Fruit fly (Drosophila melanogaster) whole organism, embryonic: ENCODE data around the gene FucTA.

Experiments used
- Antp ChIP-seq: fragments of 200-800 bp; sonication (Bioruptor generic); optimal IDR thresholded peaks from 3 replicates; lab custom pipeline; 2016; ENCODE audit warnings: missing biosample characterization, missing genetic modification characterization
- BEAF-32 ChIP-seq: fragments of 200-800 bp; sonication (Bioruptor generic); optimal IDR thresholded peaks from 3 replicates; lab custom pipeline; 2017; ENCODE audit warnings: missing biosample characterization, missing genetic modification characterization, mild to moderate bottlenecking, moderate library complexity, missing genetic modification reagents
- CG15269 ChIP-seq: fragments of 200-800 bp; sonication (Bioruptor generic); optimal IDR thresholded peaks from 2 replicates; lab custom pipeline; 2018; ENCODE audit warnings: missing biosample characterization, mild to moderate bottlenecking, missing genetic modification characterization, moderate library complexity
- CG1603 ChIP-seq: fragments of 200-800 bp; sonication (Bioruptor generic); optimal IDR thresholded peaks from 2 replicates; lab custom pipeline; 2019; ENCODE audit warnings: missing biosample characterization, mild to moderate bottlenecking, missing genetic modification characterization, moderate library complexity
- CG17359 ChIP-seq: fragments of 200-800 bp; sonication (Bioruptor generic); optimal IDR thresholded peaks from 3 replicates; lab custom pipeline; 2018; ENCODE audit warnings: missing biosample characterization, mild to moderate bottlenecking, missing genetic modification characterization, moderate library complexity
- CG18011 ChIP-seq: fragments of 200-800 bp; sonication (Bioruptor generic); optimal IDR thresholded peaks from 2 replicates; lab custom pipeline; 2017; ENCODE audit warnings: missing biosample characterization, missing genetic modification characterization, mild to moderate bottlenecking, moderate library complexity, missing genotype
- CG31365 ChIP-seq: fragments of 200-800 bp; sonication (Bioruptor generic); optimal IDR thresholded peaks from 2 replicates; lab custom pipeline; 2018; ENCODE audit warnings: missing biosample characterization, mild to moderate bottlenecking, missing genetic modification characterization
- CG31388 ChIP-seq: fragments of 200-800 bp; sonication (Bioruptor generic); optimal IDR thresholded peaks from 2 replicates; lab custom pipeline; 2016; ENCODE audit warnings: missing biosample characterization, missing genetic modification characterization
- CG3163 ChIP-seq: fragments of 200-800 bp; sonication (Bioruptor generic); optimal IDR thresholded peaks from 3 replicates; lab custom pipeline; 2016; ENCODE audit warnings: missing biosample characterization, missing genetic modification characterization
- CG3407 ChIP-seq: fragments of 200-800 bp; sonication (Bioruptor generic); optimal IDR thresholded peaks from 2 replicates; lab custom pipeline; 2018; ENCODE audit warnings: missing biosample characterization, mild to moderate bottlenecking, missing genetic modification characterization
- CG34224 ChIP-seq: fragments of 200-800 bp; sonication (Bioruptor generic); IDR thresholded peaks from 3 replicates; pipeline ENCODE4 v1.3.6; 2022; ENCODE audit warnings: missing biosample characterization, missing genetic modification characterization; ENCODE audit not compliant: partially characterized antibody
- CG3838 ChIP-seq: fragments of 200-800 bp; sonication (Bioruptor generic); optimal IDR thresholded peaks from 3 replicates; lab custom pipeline; 2016; ENCODE audit warnings: missing biosample characterization, missing genetic modification characterization
- CG4328 ChIP-seq: fragments of 200-800 bp; sonication (Bioruptor generic); optimal IDR thresholded peaks from 3 replicates; lab custom pipeline; 2017; ENCODE audit warnings: missing biosample characterization, missing genetic modification reagents, missing genetic modification characterization
- CG4854 ChIP-seq: fragments of 200-800 bp; sonication (Bioruptor generic); optimal IDR thresholded peaks from 2 replicates; lab custom pipeline; 2016; ENCODE audit warnings: missing biosample characterization, missing genetic modification characterization, inconsistent platforms
- CG6175 ChIP-seq: fragments of 200-800 bp; sonication (Bioruptor generic); IDR thresholded peaks from 3 replicates; pipeline ENCODE4 v1.3.6; 2022; ENCODE audit warnings: missing biosample characterization, missing genetic modification characterization
- CG6254 ChIP-seq: fragments of 200-800 bp; sonication (Bioruptor generic); optimal IDR thresholded peaks from 3 replicates; lab custom pipeline; 2017; ENCODE audit warnings: mild to moderate bottlenecking, missing biosample characterization, missing genetic modification reagents, missing genetic modification characterization
- CG6683 ChIP-seq: fragments of 200-800 bp; sonication (Bioruptor generic); optimal IDR thresholded peaks from 2 replicates; lab custom pipeline; 2017; ENCODE audit warnings: missing biosample characterization, mild to moderate bottlenecking, missing genetic modification characterization, missing genetic modification reagents
- CG8290 ChIP-seq, 3 experiments: fragments of 200-800 bp; sonication (Bioruptor generic); optimal IDR thresholded peaks; 2 replicates each; lab custom pipeline; 2016 to 2019; ENCODE audit warnings: missing biosample characterization in 3 of 3, missing genetic modification characterization in 3 of 3, mild to moderate bottlenecking in 2 of 3, moderate library complexity in 1 of 3
- CG8478 ChIP-seq: fragments of >200 bp; optimal IDR thresholded peaks from 2 replicates; lab custom pipeline; 2018
- CG9727 ChIP-seq: fragments of 200-800 bp; sonication (Bioruptor generic); optimal IDR thresholded peaks from 3 replicates; lab custom pipeline; 2017; ENCODE audit warnings: missing biosample characterization, mild to moderate bottlenecking, missing genetic modification characterization
- CHES-1-like ChIP-seq: fragments of 200-800 bp; sonication (Bioruptor generic); optimal IDR thresholded peaks from 2 replicates; lab custom pipeline; 2016; ENCODE audit warnings: missing biosample characterization, missing genetic modification characterization
- Chrac-16 ChIP-seq: fragments of 200-800 bp; sonication (Bioruptor generic); optimal IDR thresholded peaks from 3 replicates; lab custom pipeline; 2016; ENCODE audit warnings: missing biosample characterization, missing genetic modification characterization
- D19A ChIP-seq: fragments of 200-800 bp; optimal IDR thresholded peaks from 3 replicates; lab custom pipeline; 2019; ENCODE audit warnings: missing biosample characterization, mild to moderate bottlenecking, missing genetic modification characterization, moderate library complexity
- Fer3 ChIP-seq: fragments of 200-800 bp; sonication (Bioruptor generic); optimal IDR thresholded peaks from 2 replicates; lab custom pipeline; 2018; ENCODE audit warnings: missing biosample characterization, mild to moderate bottlenecking, missing genetic modification characterization, moderate library complexity
- Hmr ChIP-seq: fragments of 200-800 bp; sonication (Bioruptor generic); optimal IDR thresholded peaks from 3 replicates; lab custom pipeline; 2017; ENCODE audit warnings: mild to moderate bottlenecking, missing biosample characterization, missing genetic modification reagents, missing genetic modification characterization
- Lhr ChIP-seq: fragments of 200-800 bp; sonication (Bioruptor generic); optimal IDR thresholded peaks from 3 replicates; lab custom pipeline; 2017; ENCODE audit warnings: mild to moderate bottlenecking, missing biosample characterization, missing genetic modification reagents, missing genetic modification characterization
- Tbp ChIP-seq: fragments of >200 bp; optimal IDR thresholded peaks from 2 replicates; lab custom pipeline; 2018; ENCODE audit warnings: missing biosample characterization, missing genetic modification characterization
- YL-1 ChIP-seq: fragments of 200-800 bp; sonication (Bioruptor generic); optimal IDR thresholded peaks from 3 replicates; lab custom pipeline; 2017; ENCODE audit warnings: missing biosample characterization, mild to moderate bottlenecking, missing genetic modification characterization
- ab ChIP-seq: fragments of 200-800 bp; sonication (Bioruptor generic); optimal IDR thresholded peaks from 2 replicates; lab custom pipeline; 2016; ENCODE audit warnings: missing biosample characterization, missing genetic modification characterization
- ash1 ChIP-seq: fragments of 200-800 bp; sonication (Bioruptor generic); optimal IDR thresholded peaks from 2 replicates; lab custom pipeline; 2018; ENCODE audit warnings: missing biosample characterization, mild to moderate bottlenecking, missing genetic modification characterization
- chinmo ChIP-seq: fragments of 200-800 bp; sonication (Bioruptor generic); IDR thresholded peaks from 4 replicates; pipeline ENCODE4 v1.3.6; 2022; ENCODE audit warnings: missing biosample characterization, missing genetic modification characterization; ENCODE audit not compliant: partially characterized antibody
- esg ChIP-seq: fragments of 200-800 bp; sonication (Bioruptor generic); conservative IDR thresholded peaks from 2 replicates; pipeline ENCODE4 v1.3.6; 2022; ENCODE audit warnings: missing biosample characterization, missing genetic modification characterization
- eyg ChIP-seq: fragments of 200-800 bp; sonication (Bioruptor generic); optimal IDR thresholded peaks from 3 replicates; lab custom pipeline; 2016; ENCODE audit warnings: missing biosample characterization, missing genetic modification characterization
- ftz-f1 ChIP-seq: fragments of 200-800 bp; sonication (Bioruptor generic); optimal IDR thresholded peaks from 2 replicates; lab custom pipeline; 2016; ENCODE audit warnings: missing biosample characterization, missing genetic modification characterization
- gro ChIP-seq: fragments of 200-800 bp; sonication (Bioruptor generic); optimal IDR thresholded peaks from 2 replicates; lab custom pipeline; 2016; ENCODE audit warnings: missing biosample characterization, missing genetic modification characterization
- gt ChIP-seq: fragments of 200-800 bp; sonication (Bioruptor generic); IDR thresholded peaks from 2 replicates; pipeline ENCODE4 v1.3.6; 2022; ENCODE audit warnings: missing biosample characterization, missing genetic modification characterization
- ham ChIP-seq: fragments of 200-800 bp; sonication (Bioruptor generic); IDR thresholded peaks from 2 replicates; pipeline ENCODE4 v1.3.6; 2022; ENCODE audit warnings: missing biosample characterization, missing genetic modification characterization
- inv ChIP-seq: fragments of 200-800 bp; sonication (Bioruptor generic); IDR thresholded peaks from 2 replicates; pipeline ENCODE4 v1.3.6; 2022; ENCODE audit warnings: missing biosample characterization, missing genetic modification characterization; ENCODE audit not compliant: partially characterized antibody
- maf-S ChIP-seq: fragments of 200-800 bp; sonication (Bioruptor generic); optimal IDR thresholded peaks from 2 replicates; lab custom pipeline; 2016; ENCODE audit warnings: missing biosample characterization, missing genetic modification characterization
- pan ChIP-seq, 4 experiments: fragments of >200 bp in 3 of 4; fragments of 200-800 bp in 1 of 4; sonication (Bioruptor generic) in 1 of 4; optimal IDR thresholded peaks in 3 of 4; IDR thresholded peaks in 1 of 4; 2 replicates each; pipeline versions ENCODE4 v1.3.6 to Lab custom; 2017 to 2022; ENCODE audit warnings: missing biosample characterization in 2 of 4, missing genetic modification characterization in 2 of 4, mixed read lengths in 1 of 4
- peb ChIP-seq: fragments of 200-800 bp; sonication (Bioruptor generic); IDR thresholded peaks from 2 replicates; pipeline ENCODE4 v1.3.6; 2022; ENCODE audit warnings: missing biosample characterization, missing genetic modification characterization
- pfk ChIP-seq: fragments of 200-800 bp; sonication (Bioruptor generic); optimal IDR thresholded peaks from 2 replicates; lab custom pipeline; 2018; ENCODE audit warnings: missing biosample characterization, mild to moderate bottlenecking, missing genetic modification characterization, moderate library complexity
- pnt ChIP-seq: fragments of 200-800 bp; sonication (Bioruptor generic); optimal IDR thresholded peaks from 3 replicates; lab custom pipeline; 2016; ENCODE audit warnings: missing biosample characterization, missing genetic modification characterization
- run ChIP-seq: fragments of 200-800 bp; sonication (Bioruptor generic); optimal IDR thresholded peaks from 3 replicates; lab custom pipeline; 2018; ENCODE audit warnings: missing biosample characterization, mild to moderate bottlenecking, missing genetic modification characterization
- salm ChIP-seq: fragments of 200-800 bp; sonication (Bioruptor generic); optimal IDR thresholded peaks from 2 replicates; lab custom pipeline; 2018; ENCODE audit warnings: missing biosample characterization, mild to moderate bottlenecking, missing genetic modification characterization
- sr ChIP-seq: fragments of 200-800 bp; sonication (Bioruptor generic); IDR thresholded peaks from 3 replicates; pipeline ENCODE4 v1.3.6; 2022; ENCODE audit warnings: missing biosample characterization, missing genetic modification characterization
- ttk ChIP-seq: fragments of 200-800 bp; sonication (Bioruptor generic); IDR thresholded peaks from 2 replicates; pipeline ENCODE4 v2.1.2; 2022; ENCODE audit warnings: missing biosample characterization, missing genetic modification characterization
- unpg ChIP-seq: fragments of 200-800 bp; sonication (Bioruptor generic); optimal IDR thresholded peaks from 3 replicates; lab custom pipeline; 2018; ENCODE audit warnings: missing biosample characterization, mild to moderate bottlenecking, missing genetic modification characterization, moderate library complexity

FucTA gene

DNA sequence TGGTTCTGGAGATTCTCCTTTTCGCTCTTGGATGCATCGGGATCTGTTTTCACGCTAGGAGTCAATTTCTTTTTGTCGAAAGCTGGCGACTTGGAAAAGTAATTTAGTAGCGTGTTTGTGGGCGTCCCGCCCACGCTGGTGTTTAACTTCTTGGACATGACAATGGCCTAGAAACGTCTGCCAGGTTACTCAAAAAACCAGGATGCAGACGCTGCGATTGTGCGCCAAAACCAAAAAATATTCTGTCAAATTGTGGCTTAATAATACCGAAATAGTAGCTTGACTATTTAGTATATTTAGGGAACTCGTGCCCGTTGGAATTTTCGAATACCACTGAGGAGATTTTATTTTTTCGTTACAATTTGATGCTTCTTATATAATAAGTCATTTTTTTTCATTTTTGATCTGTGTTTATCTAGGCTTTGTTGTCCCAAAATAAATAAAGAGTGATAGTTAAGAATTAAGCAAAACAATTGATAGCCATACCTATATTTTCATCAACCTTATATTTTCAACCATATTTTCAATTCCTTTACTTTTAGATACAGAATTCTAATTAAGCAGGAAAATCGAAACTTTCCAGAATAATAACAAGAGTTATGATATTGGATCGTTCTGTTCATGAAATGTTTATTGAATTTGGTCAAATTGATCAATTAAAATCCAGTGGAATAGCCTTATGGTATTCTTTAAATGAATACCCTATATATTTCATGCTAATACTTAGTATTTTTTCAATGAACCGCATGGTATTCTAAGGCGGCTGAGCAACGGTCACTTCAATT is 11.6 kb downstream of the FucTA start, which contains the start of the genes Msh6 and Prp31 (continued):
- TF ChIP-seq pan (optimal IDR thresholded peaks at IDR 0.05; lab: Kevin White, UChicago) = no peak
- peak in 1 of 2 experiments; percentile 38 for TF ChIP-seq pan (GFP tag; optimal IDR thresholded peaks at IDR 0.05 in 1 of 2, IDR thresholded peaks at IDR 0.05 in 1 of 2)
- no peak for TF ChIP-seq gro (GFP tag; lab: Kevin White, UChicago)
- TF ChIP-seq ham (GFP tag; lab: Robert Waterston, UW) = no peak
- no peak for TF ChIP-seq CG18011 (GFP tag; lab: Kevin White, UChicago)
- TF ChIP-seq CG8478 = no peak
- peak; percentile 79 for TF ChIP-seq Chrac-16 (GFP tag; lab: Kevin White, UChicago)
- TF ChIP-seq CG4854 (GFP tag; lab: Kevin White, UChicago) = peak; percentile 22
- no peak for TF ChIP-seq CG3407 (GFP tag; lab: Kevin White, UChicago)
- no peak for TF ChIP-seq Tbp (GFP tag; lab: Kevin White, UChicago)
- peak; percentile 45 for TF ChIP-seq BEAF-32 (GFP tag; lab: Kevin White, UChicago)
- TF ChIP-seq Antp (GFP tag; lab: Kevin White, UChicago) = peak; percentile 29
- no peak for TF ChIP-seq Hmr (GFP tag; lab: Kevin White, UChicago)
- no peak for TF ChIP-seq CG3163
- peak; percentile 42 for TF ChIP-seq unpg (GFP tag; lab: Kevin White, UChicago)
- TF ChIP-seq salm = no peak
- no peak for TF ChIP-seq ttk (GFP tag; lab: Robert Waterston, UW)
- no peak for TF ChIP-seq peb (GFP tag; lab: Robert Waterston, UW)
- peak; percentile 35 for TF ChIP-seq CG1603
- TF ChIP-seq Lhr (GFP tag; lab: Kevin White, UChicago) = peak; percentile 56
- TF ChIP-seq esg (GFP tag; lab: Robert Waterston, UW) = peak; percentile 79
- TF ChIP-seq chinmo (GFP tag; lab: Robert Waterston, UW) = no peak
- TF ChIP-seq CG6254 = peak; percentile 3
- no peak for TF ChIP-seq ash1 (GFP tag; lab: Kevin White, UChicago)
- no peak for TF ChIP-seq CG31365 (tag; lab: Kevin White, UChicago)
- TF ChIP-seq CG8290 (GFP tag; optimal IDR thresholded peaks at IDR 0.05; lab: Kevin White, UChicago) = peak; percentile 59
- TF ChIP-seq CG8290 (tag; optimal IDR thresholded peaks at IDR 0.05; lab: Kevin White, UChicago) = no peak
- TF ChIP-seq CG15269 (tag; lab: Kevin White, UChicago) = peak; percentile 70
- peak; percentile 26 for TF ChIP-seq CHES-1-like (GFP tag; lab: Kevin White, UChicago)
- no peak for TF ChIP-seq run
- no peak for TF ChIP-seq ab (GFP tag; lab: Kevin White, UChicago)
- no peak for TF ChIP-seq CG34224 (GFP tag; lab: Robert Waterston, UW)
- TF ChIP-seq YL-1 (GFP tag; lab: Kevin White, UChicago) = peak; percentile 14
- peak; percentile 39 for TF ChIP-seq pnt (GFP tag; lab: Kevin White, UChicago)
- TF ChIP-seq CG6683 = no peak
- TF ChIP-seq pfk (GFP tag; lab: Kevin White, UChicago) = no peak
- TF ChIP-seq ftz-f1 = no peak
- TF ChIP-seq CG4328 = peak; percentile 42
- TF ChIP-seq CG6175 (GFP tag; lab: Robert Waterston, UW) = no peak
- TF ChIP-seq eyg (GFP tag; lab: Kevin White, UChicago) = no peak
- TF ChIP-seq Fer3 (tag; lab: Kevin White, UChicago) = peak; percentile 73
- peak; percentile 49 for TF ChIP-seq D19A
- TF ChIP-seq maf-S (GFP tag; lab: Kevin White, UChicago) = no peak
- peak; percentile 75 for TF ChIP-seq CG9727 (GFP tag; lab: Kevin White, UChicago)
- peak; percentile 59 for TF ChIP-seq CG17359 (tag; lab: Kevin White, UChicago)
- no peak for TF ChIP-seq inv (GFP tag; lab: Robert Waterston, UW)
- TF ChIP-seq gt (GFP tag; lab: Robert Waterston, UW) = no peak
- TF ChIP-seq CG3838 = no peak
- no peak for TF ChIP-seq sr (GFP tag; lab: Robert Waterston, UW)
- TF ChIP-seq CG31388 (GFP tag; lab: Kevin White, UChicago) = no peak
